Fruit fly (Drosophila melanogaster): ENCODE data around the gene mRpL32.

Gene mRpL32

DNA sequence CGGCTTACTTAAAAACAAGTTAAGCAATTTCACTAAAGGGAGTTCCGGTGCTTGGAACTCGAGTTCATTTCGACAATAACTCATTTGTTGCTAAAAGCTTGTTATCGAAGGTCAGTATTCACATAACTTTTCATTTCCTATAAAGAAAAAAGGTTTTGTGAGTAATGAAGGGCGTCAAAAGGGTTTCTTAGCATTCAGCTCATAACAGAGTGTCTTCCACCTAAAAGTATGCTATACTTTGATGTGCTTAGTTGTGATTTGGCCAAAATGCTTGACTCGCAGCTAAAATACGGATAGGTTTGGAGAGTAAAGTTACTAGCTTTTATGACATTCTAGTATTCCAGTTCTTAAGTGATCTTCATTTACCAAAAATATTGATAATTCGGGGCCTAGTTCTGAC, 11.3 kb downstream of the mRpL32 start:
- TF ChIP-seq noc (tag; optimal IDR thresholded peaks at IDR 0.05) = no peak

DNA sequence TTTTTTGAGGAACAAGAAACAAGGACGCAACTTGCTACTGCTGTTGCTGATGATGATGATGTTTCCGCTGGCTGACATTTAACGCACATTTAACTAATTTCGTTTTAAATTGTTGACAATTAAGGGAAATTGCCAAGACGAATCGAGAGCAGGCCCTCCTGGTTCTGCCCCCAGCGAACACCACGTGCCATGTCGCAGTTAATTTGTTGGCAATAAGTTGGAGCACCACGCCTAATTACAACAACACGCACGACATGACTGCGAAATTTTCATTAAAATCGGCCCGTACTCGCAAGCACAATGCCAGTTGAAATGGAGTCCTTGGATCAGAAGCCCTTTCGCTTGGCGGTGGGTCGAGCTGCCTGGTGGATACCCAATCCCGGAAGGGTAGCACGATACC, 12.8 kb downstream of the mRpL32 start, which contains the start of gene ppk24:
TSS of gene ppk24 (plus strand) at position 301 of the 400 bp plus-strand sequence.
- TF ChIP-seq noc (tag; optimal IDR thresholded peaks at IDR 0.05) = no peak

- TF ChIP-seq noc (tag; optimal IDR thresholded peaks at IDR 0.05) = no peak
These were observed 18.2 kb downstream of the mRpL32 start for dm6 chr3R:31270783-31271427.

DNA sequence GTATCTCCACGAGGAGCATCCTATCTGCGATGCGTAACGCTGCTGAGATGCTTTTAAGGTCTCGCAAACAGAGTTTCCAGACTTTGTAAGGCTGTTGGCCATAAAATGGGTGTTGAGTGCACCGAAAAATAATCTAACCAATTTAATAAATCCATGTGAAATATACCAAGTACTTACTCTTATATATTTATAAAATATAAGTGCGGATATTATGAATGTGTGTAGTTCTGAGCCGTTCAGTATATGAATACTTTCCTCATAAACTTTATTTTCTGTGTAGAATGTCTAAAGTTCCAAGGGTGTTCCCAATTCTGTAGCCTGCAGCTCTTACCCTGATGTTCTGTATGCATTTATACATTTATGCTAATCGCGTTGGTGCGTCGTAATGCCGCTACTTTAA, 33.1 kb downstream of the mRpL32 start:
- TF ChIP-seq noc (tag; optimal IDR thresholded peaks at IDR 0.05) = no peak

DNA sequence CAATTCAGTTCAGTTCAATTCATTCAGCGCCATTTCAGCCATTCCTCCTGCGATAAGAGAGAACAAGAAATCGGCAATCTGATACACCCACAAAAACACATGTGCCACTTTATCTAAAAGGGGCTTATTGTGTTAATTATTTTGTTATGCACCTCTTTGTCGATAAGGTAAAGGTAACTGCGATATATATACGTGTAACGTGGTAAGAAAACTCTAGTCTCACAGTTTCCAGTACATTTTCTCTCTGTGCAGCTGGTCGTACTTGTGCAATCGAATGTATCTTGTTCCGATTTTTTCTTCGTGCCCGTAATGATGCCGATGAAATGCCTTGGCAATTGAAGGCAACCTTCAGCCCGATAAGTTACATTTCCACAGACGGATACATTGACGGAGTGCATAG, 34.9 kb downstream of the mRpL32 start:
- TF ChIP-seq noc (tag; optimal IDR thresholded peaks at IDR 0.05) = no peak

dm6 chr3R:31290195-31290594, 37.5 kb downstream of the mRpL32 start:
- TF ChIP-seq noc (tag; optimal IDR thresholded peaks at IDR 0.05) = no peak

DNA sequence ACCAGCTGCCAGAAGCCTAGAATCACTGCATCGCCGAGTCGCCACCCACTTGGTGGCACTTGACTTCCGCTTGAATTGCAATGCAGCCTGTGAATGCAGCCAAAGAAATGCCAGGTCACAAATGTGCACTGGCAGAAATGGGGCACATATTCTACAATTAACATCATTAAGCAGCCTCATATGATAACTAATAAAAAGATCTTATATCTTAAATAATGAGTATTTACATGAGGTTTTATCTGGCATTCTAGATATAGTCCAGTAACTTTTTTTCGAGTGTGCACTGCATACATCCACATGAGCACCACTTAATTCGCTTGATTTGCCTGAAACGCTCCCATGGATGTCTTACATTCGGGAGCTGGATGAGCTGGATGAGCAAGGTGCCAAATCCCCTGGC, 43.0 kb downstream of the mRpL32 start:
- TF ChIP-seq noc (tag; optimal IDR thresholded peaks at IDR 0.05) = no peak

dm6 chr3R:31296989-31297388, 44.3 kb downstream of the mRpL32 start:
- no peak for TF ChIP-seq noc (tag; optimal IDR thresholded peaks at IDR 0.05)

- TF ChIP-seq noc (tag; optimal IDR thresholded peaks at IDR 0.05) = no peak
These were observed 48.9 kb downstream of the mRpL32 start for dm6 chr3R:31301527-31301926.

All from whole organism, larva.